Worm (Caenorhabditis elegans) whole organism, midembryonic: ENCODE data around the gene C06E4.1.

Source experiments
- T22C8.4 ChIP-seq: fragments of 200-800 bp; sonication (Bioruptor generic); IDR thresholded peaks from 2 replicates; pipeline ENCODE4 v1.3.6; 2022; ENCODE audit warnings: missing genetic modification characterization, missing compliant biosample characterization
- cog-1 ChIP-seq: sonication (generic microtip); optimal IDR thresholded peaks from 2 replicates; lab custom pipeline; 2016; ENCODE audit warnings: missing genetic modification characterization, missing compliant biosample characterization
- flt-1 ChIP-seq: fragments of 200-800 bp; sonication (Bioruptor generic); IDR thresholded peaks from 2 replicates; pipeline ENCODE4 v1.3.6; 2022; ENCODE audit warnings: missing genetic modification characterization, missing compliant biosample characterization
- klf-2 ChIP-seq: fragments of 200-800 bp; sonication (Bioruptor generic); conservative IDR thresholded peaks from 2 replicates; pipeline ENCODE4 v1.3.6; 2022; ENCODE audit warnings: missing genetic modification reagents, missing genetic modification characterization, missing compliant biosample characterization
- med-1 ChIP-seq: sonication (generic microtip); optimal IDR thresholded peaks from 2 replicates; lab custom pipeline; 2017; ENCODE audit warnings: missing genetic modification characterization, mild to moderate bottlenecking, missing compliant biosample characterization, antibody characterized with exemption, missing genetic modification reagents; ENCODE audit not compliant: insufficient read depth
- ref-1 ChIP-seq: fragments of 200-800 bp; sonication (Bioruptor generic); conservative IDR thresholded peaks from 2 replicates; pipeline ENCODE4 v1.3.6; 2022; ENCODE audit warnings: missing genetic modification reagents, missing genetic modification characterization, missing compliant biosample characterization
- tab-1 ChIP-seq: fragments of 200-800 bp; sonication (Bioruptor generic); IDR thresholded peaks from 2 replicates; pipeline ENCODE4 v1.3.6; 2022; ENCODE audit warnings: missing genetic modification characterization, missing compliant biosample characterization
- ztf-23 ChIP-seq: fragments of 200-800 bp; sonication (Bioruptor generic); IDR thresholded peaks from 2 replicates; pipeline ENCODE4 v1.3.6; 2022; ENCODE audit warnings: missing genetic modification reagents, missing genetic modification characterization, missing compliant biosample characterization
- ztf-29 ChIP-seq: fragments of 200-800 bp; sonication (Bioruptor generic); IDR thresholded peaks from 2 replicates; pipeline ENCODE4 v1.3.6; 2022; ENCODE audit warnings: missing genetic modification reagents, missing genetic modification characterization, missing compliant biosample characterization

DNA sequence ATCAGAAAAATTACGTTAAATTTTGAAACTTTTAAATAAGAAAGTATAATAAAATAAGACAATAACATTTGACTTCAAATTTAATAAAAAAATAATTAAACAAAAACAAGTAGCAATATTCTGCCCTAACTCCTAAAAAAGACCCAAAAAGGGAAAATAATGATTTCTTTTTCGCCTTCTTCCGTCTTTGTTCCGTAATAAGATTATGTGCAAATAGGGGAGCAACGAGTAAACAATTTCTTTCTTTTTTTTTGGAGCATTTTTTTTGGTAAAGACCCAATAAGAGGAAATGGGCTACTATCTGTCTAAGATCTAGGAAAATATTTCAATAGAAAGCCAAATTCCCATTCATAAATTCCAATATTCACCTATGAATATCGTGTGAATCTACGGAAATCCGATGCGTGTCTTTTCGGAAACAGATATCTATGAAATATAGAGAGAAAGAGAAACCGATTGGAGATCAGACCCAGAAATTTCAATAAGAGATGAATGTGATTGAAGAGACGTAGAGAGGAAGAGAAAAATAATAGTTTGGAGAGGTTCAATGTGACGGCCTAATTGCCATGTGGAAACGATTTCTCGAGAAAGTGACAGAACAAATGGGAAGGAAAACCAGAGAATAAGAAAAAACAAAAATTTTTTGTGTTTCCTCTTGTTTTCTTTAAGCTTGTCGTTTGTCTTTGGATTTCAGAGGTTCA, 34.9 kb downstream of the C06E4.1 start:
- TF ChIP-seq med-1 (GFP tag; lab: Kevin White, UChicago) (no peak), T22C8.4 (GFP tag; lab: Robert Waterston, UW) (no peak), tab-1 (GFP tag; lab: Robert Waterston, UW) (no peak), flt-1 (no peak), klf-2 (GFP tag; lab: Robert Waterston, UW) (no peak), ref-1 (GFP tag; lab: Robert Waterston, UW) (no peak), ztf-23 (GFP tag; lab: Robert Waterston, UW) (no peak), cog-1 (tag; lab: Kevin White, UChicago) (no peak), ztf-29 (GFP tag; lab: Robert Waterston, UW) (no peak)
